Worm (Caenorhabditis elegans) whole organism, L3 larva: ENCODE measurements around the gene C50B6.1.

Source experiments
- R02D3.7 ChIP-seq: fragments of 150-350 bp; optimal IDR thresholded peaks from 2 replicates; lab custom pipeline; 2014; ENCODE audit warnings: missing biosample characterization, missing genetic modification characterization
- ceh-28 ChIP-seq: fragments of 150-350 bp; optimal IDR thresholded peaks from 2 replicates; lab custom pipeline; 2014; ENCODE audit warnings: missing biosample characterization, missing genetic modification reagents, missing genetic modification characterization
- ceh-9 ChIP-seq: sonication (generic microtip); optimal IDR thresholded peaks from 2 replicates; lab custom pipeline; 2018; ENCODE audit warnings: missing biosample characterization, missing genetic modification characterization
- egl-5 ChIP-seq: fragments of 150-350 bp; optimal IDR thresholded peaks from 2 replicates; lab custom pipeline; 2017; ENCODE audit warnings: missing biosample characterization, missing genetic modification reagents, missing genetic modification characterization, inconsistent platforms
- elt-1 ChIP-seq: fragments of 150-350 bp; optimal IDR thresholded peaks from 2 replicates; lab custom pipeline; 2014; ENCODE audit warnings: missing biosample characterization, missing genetic modification characterization
- elt-2 ChIP-seq: sonication (generic microtip); optimal IDR thresholded peaks from 2 replicates; lab custom pipeline; 2016; ENCODE audit warnings: missing genetic modification reagents, mild to moderate bottlenecking, missing genetic modification characterization, missing compliant biosample characterization
- elt-3 ChIP-seq, 3 experiments: fragments of 150-350 bp in 1 of 3; sonication (generic microtip) in 2 of 3; optimal IDR thresholded peaks; 2 replicates in 2 of 3; 4 replicates in 1 of 3; lab custom pipeline; 2014 to 2017; ENCODE audit warnings: missing biosample characterization in 3 of 3, missing genetic modification characterization in 3 of 3
- eor-1 ChIP-seq, 2 experiments: fragments of 150-350 bp; optimal IDR thresholded peaks; 2 replicates each; lab custom pipeline; 2014 to 2018; ENCODE audit warnings: missing biosample characterization in 2 of 2, missing genetic modification characterization in 2 of 2
- fkh-10 ChIP-seq: sonication (generic microtip); optimal IDR thresholded peaks from 2 replicates; lab custom pipeline; 2017; ENCODE audit warnings: missing biosample characterization, missing genetic modification reagents, missing genetic modification characterization
- fkh-2 ChIP-seq: fragments of 150-350 bp; optimal IDR thresholded peaks from 2 replicates; lab custom pipeline; 2014; ENCODE audit warnings: missing biosample characterization, missing genetic modification reagents, missing genetic modification characterization
- hmg-11 ChIP-seq: sonication (generic microtip); optimal IDR thresholded peaks from 2 replicates; lab custom pipeline; 2016; ENCODE audit warnings: missing genetic modification characterization, missing compliant biosample characterization
- lin-39 ChIP-seq: fragments of 150-350 bp; optimal IDR thresholded peaks from 2 replicates; lab custom pipeline; 2018; ENCODE audit warnings: missing biosample characterization, missing genetic modification reagents, missing genetic modification characterization
- lsy-12 ChIP-seq: sonication (generic microtip); optimal IDR thresholded peaks from 2 replicates; lab custom pipeline; 2016; ENCODE audit warnings: mild to moderate bottlenecking, missing genetic modification characterization, missing compliant biosample characterization
- mdl-1 ChIP-seq: fragments of 150-350 bp; optimal IDR thresholded peaks from 2 replicates; lab custom pipeline; 2014; ENCODE audit warnings: missing biosample characterization, missing genetic modification characterization
- mml-1 ChIP-seq: fragments of 150-350 bp; sonication (generic microtip); optimal IDR thresholded peaks from 3 replicates; lab custom pipeline; 2014; ENCODE audit warnings: missing biosample characterization, missing genetic modification characterization
- nfya-1 ChIP-seq: sonication (generic microtip); optimal IDR thresholded peaks from 2 replicates; lab custom pipeline; 2017; ENCODE audit warnings: missing genetic modification characterization, mild to moderate bottlenecking, missing compliant biosample characterization, antibody characterized with exemption, moderate library complexity; ENCODE audit not compliant: insufficient read depth
- nhr-11 ChIP-seq: fragments of 150-350 bp; optimal IDR thresholded peaks from 2 replicates; lab custom pipeline; 2014; ENCODE audit warnings: missing biosample characterization, missing genetic modification characterization
- nhr-12 ChIP-seq: fragments of 150-350 bp; optimal IDR thresholded peaks from 2 replicates; lab custom pipeline; 2014; ENCODE audit warnings: missing biosample characterization, missing genetic modification characterization
- nhr-23 ChIP-seq: fragments of 150-350 bp; optimal IDR thresholded peaks from 2 replicates; lab custom pipeline; 2014; ENCODE audit warnings: missing biosample characterization, missing genetic modification reagents, missing genetic modification characterization
- nhr-237 ChIP-seq: fragments of 150-350 bp; optimal IDR thresholded peaks from 2 replicates; lab custom pipeline; 2014; ENCODE audit warnings: missing biosample characterization, missing genetic modification characterization
- nhr-28 ChIP-seq: fragments of 150-350 bp; optimal IDR thresholded peaks from 2 replicates; lab custom pipeline; 2014; ENCODE audit warnings: missing biosample characterization, missing genetic modification characterization
- nhr-43 ChIP-seq: sonication (generic microtip); optimal IDR thresholded peaks from 2 replicates; lab custom pipeline; 2016; ENCODE audit warnings: mild to moderate bottlenecking, missing genetic modification characterization, missing compliant biosample characterization; ENCODE audit not compliant: poor library complexity, severe bottlenecking
- nhr-76 ChIP-seq: fragments of 150-350 bp; sonication (generic microtip); optimal IDR thresholded peaks from 5 replicates; lab custom pipeline; 2014; ENCODE audit warnings: missing biosample characterization, missing genetic modification characterization
- nhr-77 ChIP-seq: fragments of 150-350 bp; optimal IDR thresholded peaks from 2 replicates; lab custom pipeline; 2014; ENCODE audit warnings: missing biosample characterization, missing genetic modification characterization
- pqm-1 ChIP-seq: fragments of 150-350 bp; optimal IDR thresholded peaks from 2 replicates; lab custom pipeline; 2017; ENCODE audit warnings: missing biosample characterization, missing genetic modification characterization, inconsistent platforms
- sea-2 ChIP-seq: fragments of 150-350 bp; sonication (generic microtip); optimal IDR thresholded peaks from 4 replicates; lab custom pipeline; 2014; ENCODE audit warnings: missing biosample characterization, missing genetic modification reagents, missing genetic modification characterization
- tbx-2 ChIP-seq: sonication (generic microtip); optimal IDR thresholded peaks from 2 replicates; lab custom pipeline; 2016; ENCODE audit warnings: mild to moderate bottlenecking, missing genetic modification characterization, missing compliant biosample characterization
- unc-39 ChIP-seq: sonication (generic microtip); optimal IDR thresholded peaks from 4 replicates; lab custom pipeline; 2017; ENCODE audit warnings: missing biosample characterization, missing genetic modification characterization
- unc-62 ChIP-seq: fragments of 150-350 bp; sonication (generic microtip); optimal IDR thresholded peaks from 4 replicates; lab custom pipeline; 2014; ENCODE audit warnings: missing biosample characterization, missing genetic modification reagents, missing genetic modification characterization
- ztf-4 ChIP-seq: fragments of 150-350 bp; optimal IDR thresholded peaks from 2 replicates; lab custom pipeline; 2014; ENCODE audit warnings: missing biosample characterization, missing genetic modification characterization

C50B6.1 gene

DNA sequence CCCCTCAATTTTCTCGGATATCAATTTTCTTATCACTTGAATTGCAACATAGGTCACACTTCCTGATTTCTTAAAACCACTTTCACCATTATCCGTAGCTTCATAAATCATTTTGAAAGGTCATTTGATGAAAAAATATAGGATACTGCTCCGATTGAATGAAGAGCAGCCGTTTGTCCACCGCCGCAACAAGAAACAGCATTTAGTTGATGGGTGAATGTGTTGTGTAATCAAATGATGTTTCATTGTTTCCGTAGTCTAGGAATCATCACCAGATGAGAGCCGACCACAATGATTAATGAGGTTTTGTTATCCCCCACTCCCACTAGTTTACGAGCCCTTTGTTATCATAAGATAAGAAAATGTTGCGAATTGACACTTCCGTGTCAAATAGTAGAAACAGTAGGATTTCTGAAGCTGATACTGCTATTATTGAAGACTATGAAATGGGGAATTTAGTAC is 37.2 kb downstream of the C50B6.1 start, which contains the start of gene twk-43:
Gene twk-43, plus strand, starts transcription at position 412 of the 462 bp plus-strand sequence.
- no peak for TF ChIP-seq unc-62 (GFP tag; lab: Kevin White, UChicago)
- TF ChIP-seq egl-5 (tag; lab: Kevin White, UChicago) = peak; percentile 68
- no peak for TF ChIP-seq elt-3 (tag; optimal IDR thresholded peaks at IDR 0.05; lab: Kevin White, UChicago)
- TF ChIP-seq elt-1 (tag; lab: Kevin White, UChicago) = no peak
- TF ChIP-seq nhr-43 (tag; lab: Kevin White, UChicago) = no peak
- no peak for TF ChIP-seq tbx-2 (tag; lab: Kevin White, UChicago)
- no peak for TF ChIP-seq nhr-77 (tag; lab: Kevin White, UChicago)
- TF ChIP-seq pqm-1 (tag; lab: Kevin White, UChicago) = no peak
- TF ChIP-seq eor-1 (tag; optimal IDR thresholded peaks at IDR 0.05; lab: Kevin White, UChicago) = no peak

DNA sequence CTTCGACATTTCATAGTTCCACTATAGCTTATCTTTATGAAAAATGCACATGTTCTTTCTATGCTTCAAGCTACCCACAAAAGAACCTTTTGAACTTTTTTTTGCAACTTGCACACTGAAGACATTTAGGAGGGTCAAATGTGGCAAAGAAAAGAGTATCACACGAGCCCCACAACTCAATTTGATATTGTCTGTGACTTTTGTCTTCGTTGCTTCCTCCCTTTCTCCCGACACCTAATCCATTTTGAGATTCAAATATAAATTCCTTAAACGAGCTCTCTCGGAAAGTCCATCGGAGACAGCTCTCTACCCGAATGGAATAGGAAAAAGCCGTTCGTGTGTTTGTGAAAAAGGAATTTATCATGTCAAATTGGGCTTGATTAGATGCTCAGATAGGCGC is 41.6 kb downstream of the C50B6.1 start:
- no peak for TF ChIP-seq mml-1 (tag; lab: Kevin White, UChicago)
- no peak for TF ChIP-seq nhr-28 (tag; lab: Kevin White, UChicago)
- peak; percentile 80 for TF ChIP-seq fkh-10 (GFP tag; lab: Kevin White, UChicago)
- TF ChIP-seq pqm-1 (tag; lab: Kevin White, UChicago) = no peak

DNA sequence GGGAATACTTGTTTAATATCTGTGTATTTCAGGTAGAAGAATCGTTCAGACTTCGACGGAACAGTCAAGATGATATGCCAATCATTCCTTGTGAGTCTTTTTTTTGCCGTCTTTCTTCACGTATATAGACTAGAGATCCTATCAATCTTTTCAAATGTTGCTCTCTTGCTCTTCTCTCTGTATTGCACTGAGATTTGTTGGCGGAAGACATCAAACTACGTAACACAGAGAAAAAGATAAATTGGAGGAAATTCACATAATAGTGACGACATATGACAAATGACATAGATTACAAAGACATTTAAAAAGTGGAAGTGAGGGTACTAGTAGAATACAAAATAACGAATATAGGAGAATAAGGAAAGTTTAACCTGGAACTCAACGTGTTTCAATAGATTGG is 43.1 kb downstream of the C50B6.1 start:
- TF ChIP-seq elt-1 (tag; lab: Kevin White, UChicago) (peak; percentile 77), ceh-28 (tag; lab: Kevin White, UChicago) (no peak), egl-5 (tag; lab: Kevin White, UChicago) (no peak), unc-62 (GFP tag; lab: Kevin White, UChicago) (peak; percentile 87), nfya-1 (tag; lab: Kevin White, UChicago) (peak; percentile 28), lin-39 (tag; lab: Kevin White, UChicago) (peak; percentile 45)

ce11 chrV:13352415-13352814 is 43.7 kb downstream of the C50B6.1 start:
- peak; percentile 24 for TF ChIP-seq elt-1 (tag; lab: Kevin White, UChicago)
- no peak for TF ChIP-seq hmg-11
- no peak for TF ChIP-seq ceh-28 (tag; lab: Kevin White, UChicago)
- TF ChIP-seq sea-2 (GFP tag; lab: Kevin White, UChicago) = no peak
- no peak for TF ChIP-seq R02D3.7

DNA sequence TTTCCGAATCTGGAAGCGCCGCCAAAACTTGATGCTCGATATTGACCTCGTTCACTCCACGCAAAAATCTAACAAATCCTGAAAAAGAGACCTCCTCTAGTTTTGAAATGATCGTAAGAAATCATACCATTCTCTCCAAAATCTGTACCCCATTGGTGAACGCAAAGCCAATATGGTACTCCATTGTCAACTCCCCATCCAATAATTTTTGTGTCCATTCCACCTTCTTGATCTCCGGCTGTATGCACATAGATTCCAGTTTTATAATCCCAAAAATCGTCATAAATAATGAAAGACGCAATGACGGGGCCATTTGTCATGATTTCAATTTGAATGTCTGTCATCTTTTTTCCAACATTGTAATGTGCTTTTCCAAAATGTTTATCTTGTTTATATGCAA is 47.5 kb downstream of the C50B6.1 start:
- no peak for TF ChIP-seq mml-1 (tag; lab: Kevin White, UChicago)
- TF ChIP-seq nhr-12 (tag; lab: Kevin White, UChicago) = no peak
- no peak for TF ChIP-seq ztf-4 (tag; lab: Kevin White, UChicago)
- no peak for TF ChIP-seq nhr-23 (tag; lab: Kevin White, UChicago)
- no peak for TF ChIP-seq unc-39 (tag; lab: Kevin White, UChicago)
- no peak for TF ChIP-seq nhr-237 (tag; lab: Kevin White, UChicago)
- no peak for TF ChIP-seq R02D3.7
- no peak for TF ChIP-seq elt-1 (tag; lab: Kevin White, UChicago)
- no peak for TF ChIP-seq nhr-11 (tag; lab: Kevin White, UChicago)
- TF ChIP-seq fkh-2 (tag; lab: Kevin White, UChicago) = no peak
- TF ChIP-seq ceh-9 (tag; lab: Kevin White, UChicago) = no peak
- TF ChIP-seq elt-2 (tag; lab: Kevin White, UChicago) = no peak
- TF ChIP-seq hmg-11 = no peak

ce11 chrV:13357652-13358281 is 49.1 kb downstream of the C50B6.1 start, which contains the start of gene F32H5.1:
F32H5.1 (minus strand) TSS chrV:13358037.
- no peak for TF ChIP-seq lsy-12 (tag; lab: Kevin White, UChicago)
- no peak for TF ChIP-seq nhr-43 (tag; lab: Kevin White, UChicago)
- peak; percentile 93 for TF ChIP-seq elt-2 (tag; lab: Kevin White, UChicago)
- no peak for TF ChIP-seq R02D3.7
- no peak for TF ChIP-seq mdl-1 (tag; lab: Kevin White, UChicago)
- TF ChIP-seq fkh-2 (tag; lab: Kevin White, UChicago) = no peak
- no peak for TF ChIP-seq nhr-28 (tag; lab: Kevin White, UChicago)
- no peak for TF ChIP-seq nhr-76 (tag; lab: Kevin White, UChicago)
- TF ChIP-seq pqm-1 (tag; lab: Kevin White, UChicago) = peak; percentile 73
